Worm (Caenorhabditis elegans) whole organism, young adult: ENCODE measurements around the gene rpt-6.
A peak's percentile ranks its signal among the peaks of the same experiment; 100 is the strongest.

ENCODE experiments used
- B0019.2 ChIP-seq: fragments of 200-800 bp; sonication (Bioruptor generic); conservative IDR thresholded peaks from 2 replicates; pipeline ENCODE4 v1.3.6; 2022; ENCODE audit warnings: missing genetic modification reagents, missing genetic modification characterization, missing compliant biosample characterization
- B0336.3 ChIP-seq: fragments of 200-800 bp; sonication (Bioruptor generic); IDR thresholded peaks from 2 replicates; pipeline ENCODE4 v1.3.6; 2022; ENCODE audit warnings: missing genetic modification characterization, missing compliant biosample characterization
- C06A6.2 ChIP-seq: fragments of 200-800 bp; sonication (Bioruptor generic); conservative IDR thresholded peaks from 2 replicates; pipeline ENCODE4 v1.3.6; 2022; ENCODE audit warnings: missing genetic modification characterization, missing compliant biosample characterization
- F23B12.7 ChIP-seq: sonication (generic microtip); optimal IDR thresholded peaks from 2 replicates; lab custom pipeline; 2017; ENCODE audit warnings: missing genetic modification characterization, mild to moderate bottlenecking, missing compliant biosample characterization, antibody characterized with exemption, moderate library complexity; ENCODE audit not compliant: insufficient read depth
- F33H1.4 ChIP-seq: fragments of 200-800 bp; sonication (Bioruptor generic); IDR thresholded peaks from 2 replicates; pipeline ENCODE4 v1.3.6; 2022; ENCODE audit warnings: missing genetic modification reagents, missing genetic modification characterization, missing compliant biosample characterization
- F37B4.10 ChIP-seq: fragments of 200-800 bp; sonication (Bioruptor generic); IDR thresholded peaks from 2 replicates; pipeline ENCODE4 v1.3.6; 2022; ENCODE audit warnings: missing genetic modification characterization, missing compliant biosample characterization
- F39B2.1 ChIP-seq: fragments of 200-800 bp; sonication (Bioruptor generic); IDR thresholded peaks from 2 replicates; pipeline ENCODE4 v1.3.6; 2022; ENCODE audit warnings: missing genetic modification reagents, missing genetic modification characterization, missing compliant biosample characterization
- F52B5.7 ChIP-seq: sonication (generic microtip); optimal IDR thresholded peaks from 2 replicates; lab custom pipeline; 2016; ENCODE audit warnings: mild to moderate bottlenecking, missing genetic modification characterization, missing compliant biosample characterization
- F57C9.4 ChIP-seq: sonication (generic microtip); optimal IDR thresholded peaks from 2 replicates; lab custom pipeline; 2017; ENCODE audit warnings: mild to moderate bottlenecking, missing genetic modification characterization, missing compliant biosample characterization
- K11D2.4 ChIP-seq: fragments of 200-800 bp; sonication (Bioruptor generic); IDR thresholded peaks from 2 replicates; pipeline ENCODE4 v1.3.6; 2022; ENCODE audit warnings: missing genetic modification reagents, missing genetic modification characterization, missing compliant biosample characterization
- K12H6.12 ChIP-seq: fragments of 200-800 bp; sonication (Bioruptor generic); optimal IDR thresholded peaks from 2 replicates; lab custom pipeline; 2018; ENCODE audit warnings: mild to moderate bottlenecking, missing genetic modification characterization, missing compliant biosample characterization
- T26A5.8 ChIP-seq: sonication (generic microtip); optimal IDR thresholded peaks from 2 replicates; lab custom pipeline; 2016; ENCODE audit warnings: missing genetic modification characterization, missing compliant biosample characterization
- Y53G8AR.9 ChIP-seq: fragments of 200-800 bp; sonication (Bioruptor generic); conservative IDR thresholded peaks from 2 replicates; pipeline ENCODE4 v1.3.6; 2022; ENCODE audit warnings: missing genetic modification reagents, missing genetic modification characterization, missing compliant biosample characterization
- Y79H2A.3 ChIP-seq: fragments of 200-800 bp; sonication (Bioruptor generic); conservative IDR thresholded peaks from 2 replicates; pipeline ENCODE4 v1.3.6; 2022; ENCODE audit warnings: missing genetic modification reagents, missing genetic modification characterization, missing compliant biosample characterization
- Y95B8A.8 ChIP-seq: fragments of 200-800 bp; sonication (Bioruptor generic); IDR thresholded peaks from 2 replicates; pipeline ENCODE4 v1.3.6; 2022; ENCODE audit warnings: missing genetic modification reagents, missing genetic modification characterization, missing compliant biosample characterization
- akir-1 ChIP-seq: fragments of 200-800 bp; sonication (Bioruptor generic); optimal IDR thresholded peaks from 2 replicates; lab custom pipeline; 2018; ENCODE audit warnings: mild to moderate bottlenecking, missing genetic modification characterization, moderate library complexity, missing compliant biosample characterization
- ama-1 ChIP-seq, 3 experiments: fragments of 150-350 bp in 1 of 3; sonication (generic microtip) in 2 of 3; optimal IDR thresholded peaks; 2 replicates each; lab custom pipeline; 2014 to 2018; ENCODE audit warnings: missing biosample characterization in 2 of 3, missing genetic modification characterization in 2 of 3, missing genetic modification reagents in 2 of 3
- attf-3 ChIP-seq: fragments of 200-800 bp; sonication (Bioruptor generic); conservative IDR thresholded peaks from 2 replicates; pipeline ENCODE4 v1.3.6; 2022; ENCODE audit warnings: missing genetic modification reagents, missing genetic modification characterization, missing compliant biosample characterization
- bed-1 ChIP-seq: fragments of 200-800 bp; sonication (Bioruptor generic); IDR thresholded peaks from 2 replicates; pipeline ENCODE4 v1.3.6; 2022; ENCODE audit warnings: missing genetic modification reagents, missing genetic modification characterization, missing compliant biosample characterization
- cebp-1 ChIP-seq, 2 experiments: fragments of 200-800 bp in 1 of 2; sonication (Bioruptor generic) in 1 of 2; sonication (generic microtip) in 1 of 2; IDR thresholded peaks in 1 of 2; optimal IDR thresholded peaks in 1 of 2; 2 replicates each; pipeline versions ENCODE4 v1.3.6 to Lab custom; 2017 to 2022; ENCODE audit warnings: missing compliant biosample characterization in 2 of 2, missing genetic modification characterization in 2 of 2, mild to moderate bottlenecking in 1 of 2, missing genetic modification reagents in 1 of 2, moderate library complexity in 1 of 2
- ceh-27 ChIP-seq: fragments of 200-800 bp; sonication (Bioruptor generic); optimal IDR thresholded peaks from 2 replicates; lab custom pipeline; 2018; ENCODE audit warnings: mild to moderate bottlenecking, missing genetic modification characterization, moderate library complexity, missing compliant biosample characterization
- ceh-79 ChIP-seq: sonication (generic microtip); optimal IDR thresholded peaks from 2 replicates; lab custom pipeline; 2017; ENCODE audit warnings: mild to moderate bottlenecking, missing genetic modification characterization, missing compliant biosample characterization
- ceh-91 ChIP-seq: fragments of 200-800 bp; sonication (Bioruptor generic); IDR thresholded peaks from 2 replicates; pipeline ENCODE4 v1.3.6; 2022; ENCODE audit warnings: missing genetic modification reagents, missing genetic modification characterization, missing compliant biosample characterization
- chd-7 ChIP-seq: sonication (generic microtip); optimal IDR thresholded peaks from 2 replicates; lab custom pipeline; 2016; ENCODE audit warnings: mild to moderate bottlenecking, missing genetic modification characterization, moderate library complexity, missing compliant biosample characterization
- efl-1 ChIP-seq: fragments of 150-350 bp; optimal IDR thresholded peaks from 2 replicates; lab custom pipeline; 2014; ENCODE audit warnings: missing biosample characterization, missing genetic modification reagents, missing genetic modification characterization
- egl-18 ChIP-seq: fragments of 200-800 bp; sonication (Bioruptor generic); IDR thresholded peaks from 2 replicates; pipeline ENCODE4 v1.3.6; 2022; ENCODE audit warnings: missing genetic modification reagents, missing genetic modification characterization, missing compliant biosample characterization
- egrh-3 ChIP-seq: fragments of 200-800 bp; sonication (Bioruptor generic); IDR thresholded peaks from 2 replicates; pipeline ENCODE4 v1.3.6; 2022; ENCODE audit warnings: missing genetic modification reagents, missing genetic modification characterization, missing compliant biosample characterization
- hlh-26 ChIP-seq: fragments of 200-800 bp; sonication (Bioruptor generic); conservative IDR thresholded peaks from 2 replicates; pipeline ENCODE4 v1.3.6; 2022; ENCODE audit warnings: missing genetic modification reagents, missing genetic modification characterization, missing compliant biosample characterization
- hmg-20 ChIP-seq: fragments of 200-800 bp; sonication (Bioruptor generic); IDR thresholded peaks from 2 replicates; pipeline ENCODE4 v1.3.6; 2022; ENCODE audit warnings: missing genetic modification reagents, missing genetic modification characterization, missing compliant biosample characterization
- hsf-1 ChIP-seq: fragments of 200-800 bp; sonication (Bioruptor generic); IDR thresholded peaks from 2 replicates; pipeline ENCODE4 v1.3.6; 2022; ENCODE audit warnings: missing genetic modification reagents, missing genetic modification characterization, missing compliant biosample characterization
- let-526 ChIP-seq: fragments of 200-800 bp; sonication (Bioruptor generic); IDR thresholded peaks from 2 replicates; pipeline ENCODE4 v1.3.6; 2022; ENCODE audit warnings: missing genetic modification reagents, missing genetic modification characterization, missing compliant biosample characterization
- let-607 ChIP-seq, 2 experiments: fragments of 200-800 bp in 1 of 2; sonication (Bioruptor generic) in 1 of 2; sonication (generic microtip) in 1 of 2; optimal IDR thresholded peaks; 2 replicates each; lab custom pipeline; 2016 to 2018; ENCODE audit warnings: mild to moderate bottlenecking in 2 of 2, missing compliant biosample characterization in 2 of 2, missing genetic modification characterization in 2 of 2, moderate library complexity in 2 of 2, missing genotype in 1 of 2
- lin-40 ChIP-seq: sonication (generic microtip); optimal IDR thresholded peaks from 2 replicates; lab custom pipeline; 2016; ENCODE audit warnings: missing genetic modification characterization, mild to moderate bottlenecking, missing compliant biosample characterization, missing genotype, missing genetic modification reagents
- lsl-1 ChIP-seq: fragments of 200-800 bp; sonication (Bioruptor generic); optimal IDR thresholded peaks from 2 replicates; lab custom pipeline; 2018; ENCODE audit warnings: mild to moderate bottlenecking, missing genetic modification characterization, moderate library complexity, missing compliant biosample characterization
- madf-3 ChIP-seq: fragments of 200-800 bp; sonication (Bioruptor generic); IDR thresholded peaks from 2 replicates; pipeline ENCODE4 v1.3.6; 2022; ENCODE audit warnings: missing genetic modification reagents, missing genetic modification characterization, missing compliant biosample characterization
- madf-6 ChIP-seq: fragments of 200-800 bp; sonication (Bioruptor generic); IDR thresholded peaks from 2 replicates; pipeline ENCODE4 v1.3.6; 2022; ENCODE audit warnings: missing genetic modification reagents, missing genetic modification characterization, missing compliant biosample characterization
- mcd-1 ChIP-seq: fragments of 200-800 bp; sonication (Bioruptor generic); IDR thresholded peaks from 2 replicates; pipeline ENCODE4 v1.3.6; 2022; ENCODE audit warnings: missing genetic modification reagents, missing genetic modification characterization, missing compliant biosample characterization
- nfya-1 ChIP-seq: sonication (generic microtip); optimal IDR thresholded peaks from 2 replicates; lab custom pipeline; 2017; ENCODE audit warnings: antibody characterized with exemption, missing compliant biosample characterization, missing genetic modification characterization, borderline replicate concordance; ENCODE audit not compliant: insufficient read depth
- nfya-2 ChIP-seq: fragments of 200-800 bp; sonication (Bioruptor generic); IDR thresholded peaks from 2 replicates; pipeline ENCODE4 v1.3.6; 2022; ENCODE audit warnings: missing genetic modification reagents, missing genetic modification characterization, missing compliant biosample characterization
- nfyb-1 ChIP-seq: fragments of 200-800 bp; sonication (Bioruptor generic); IDR thresholded peaks from 2 replicates; pipeline ENCODE4 v1.3.6; 2022; ENCODE audit warnings: missing genetic modification reagents, missing genetic modification characterization, missing compliant biosample characterization
- nhr-120 ChIP-seq: fragments of 200-800 bp; sonication (Bioruptor generic); IDR thresholded peaks from 2 replicates; pipeline ENCODE4 v1.3.6; 2022; ENCODE audit warnings: missing genetic modification characterization, missing compliant biosample characterization
- repo-1 ChIP-seq: sonication (generic microtip); optimal IDR thresholded peaks from 2 replicates; lab custom pipeline; 2017; ENCODE audit warnings: mild to moderate bottlenecking, missing genetic modification characterization, missing compliant biosample characterization
- sdz-38 ChIP-seq: sonication (generic microtip); optimal IDR thresholded peaks from 2 replicates; lab custom pipeline; 2016; ENCODE audit warnings: missing genotype, missing genetic modification characterization, missing compliant biosample characterization
- snpc-1.1 ChIP-seq: sonication (generic microtip); optimal IDR thresholded peaks from 2 replicates; lab custom pipeline; 2017; ENCODE audit warnings: missing genetic modification characterization, mild to moderate bottlenecking, missing compliant biosample characterization, antibody characterized with exemption, moderate library complexity, missing genotype, missing genetic modification reagents; ENCODE audit not compliant: insufficient read depth
- snpc-1.3 ChIP-seq: sonication (generic microtip); optimal IDR thresholded peaks from 2 replicates; lab custom pipeline; 2017; ENCODE audit warnings: missing genetic modification characterization, mild to moderate bottlenecking, missing compliant biosample characterization, antibody characterized with exemption, moderate library complexity, missing genotype, missing genetic modification reagents; ENCODE audit not compliant: insufficient read depth
- ztf-26 ChIP-seq: sonication (generic microtip); optimal IDR thresholded peaks from 2 replicates; lab custom pipeline; 2017; ENCODE audit warnings: missing genetic modification characterization, missing compliant biosample characterization

The rpt-6 gene

ce11 chrIII:12366989-12367557 is 3.2 kb upstream of the rpt-6 start, which contains the start of gene Y75B8A.33:
Gene Y75B8A.33 (minus strand): TSS chrIII:12367373.
- TF ChIP-seq mcd-1 (GFP tag; lab: Robert Waterston, UW) (peak; percentile 12; the same call in 1 of the 2 replicates), snpc-1.1 (tag; lab: Kevin White, UChicago) (no peak), snpc-1.3 (tag; lab: Kevin White, UChicago) (no peak), sdz-38 (no peak), T26A5.8 (no peak), Y95B8A.8 (GFP tag; lab: Robert Waterston, UW) (no peak), madf-3 (GFP tag; lab: Robert Waterston, UW) (0 out of 2 replicates have a peak, but pooled peaks have one; percentile 46), let-526 (GFP tag; lab: Robert Waterston, UW) (no peak), K11D2.4 (GFP tag; lab: Robert Waterston, UW) (no peak), nfya-1 (no peak), hlh-26 (GFP tag; lab: Robert Waterston, UW) (no peak), B0019.2 (GFP tag; lab: Robert Waterston, UW) (0 out of 2 replicates have a peak, but pooled peaks have one; percentile 17), B0336.3 (GFP tag; lab: Robert Waterston, UW) (no peak), akir-1 (GFP tag; lab: Kevin White, UChicago) (no peak), chd-7 (tag; lab: Kevin White, UChicago) (no peak), hsf-1 (GFP tag; lab: Robert Waterston, UW) (0 out of 2 replicates have a peak, but pooled peaks have one; percentile 14), F39B2.1 (no peak), efl-1 (peak; percentile 86), nhr-120 (GFP tag; lab: Robert Waterston, UW) (no peak), hmg-20 (no peak), let-607 (tag; optimal IDR thresholded peaks at IDR 0.05; lab: Kevin White, UChicago) (no peak), lsl-1 (GFP tag; lab: Kevin White, UChicago) (peak; percentile 86), attf-3 (no peak), egrh-3 (no peak), ceh-91 (GFP tag; lab: Robert Waterston, UW) (peak; percentile 79), Y79H2A.3 (GFP tag; lab: Robert Waterston, UW) (no peak), nfyb-1 (no peak), madf-6 (peak; percentile 90), F57C9.4 (tag; lab: Kevin White, UChicago) (no peak), ceh-79 (tag; lab: Kevin White, UChicago) (no peak), C06A6.2 (GFP tag; lab: Robert Waterston, UW) (no peak), F33H1.4 (GFP tag; lab: Robert Waterston, UW) (peak; percentile 66), ztf-26 (no peak), bed-1 (GFP tag; lab: Robert Waterston, UW) (no peak), F52B5.7 (tag; lab: Kevin White, UChicago) (no peak), nfya-2 (GFP tag; lab: Robert Waterston, UW) (no peak), egl-18 (GFP tag; lab: Robert Waterston, UW) (no peak), ama-1 (optimal IDR thresholded peaks at IDR 0.05; lab: Kevin White, UChicago) (no peak), ama-1 (GFP tag; optimal IDR thresholded peaks at IDR 0.05; lab: Kevin White, UChicago) (no peak), lin-40 (tag; lab: Kevin White, UChicago) (no peak), F37B4.10 (GFP tag; lab: Robert Waterston, UW) (no peak), K12H6.12 (tag; lab: Kevin White, UChicago) (no peak), ceh-27 (no peak), Y53G8AR.9 (GFP tag; lab: Robert Waterston, UW) (0 out of 2 replicates have a peak, but pooled peaks have one; percentile 46), repo-1 (tag; lab: Kevin White, UChicago) (no peak), cebp-1 (GFP tag; IDR thresholded peaks at IDR 0.05; lab: Robert Waterston, UW) (no peak), cebp-1 (tag; optimal IDR thresholded peaks at IDR 0.05; lab: Kevin White, UChicago) (no peak), F23B12.7 (tag; lab: Kevin White, UChicago) (no peak)
